Fruit fly (Drosophila melanogaster): ENCODE measurements around the gene RabX6.

DNA sequence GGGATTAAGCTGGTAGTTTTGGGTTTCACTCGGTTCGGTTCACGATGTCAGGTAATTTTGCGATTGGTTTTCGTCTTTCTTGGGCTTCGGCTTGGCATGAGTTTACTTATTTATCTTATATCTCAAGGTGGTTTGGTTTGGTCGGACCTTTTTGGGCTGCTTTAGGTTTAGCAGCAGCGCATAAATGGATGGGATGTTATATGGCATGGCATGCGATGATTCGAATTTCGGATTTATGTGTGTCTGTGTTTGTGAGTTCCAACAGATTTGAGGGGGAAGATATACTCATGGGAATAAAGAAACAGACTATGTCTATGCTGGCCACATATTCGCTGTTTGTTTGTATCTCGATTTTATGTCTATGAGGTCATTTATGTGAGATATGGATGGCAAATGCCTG is 7.4 kb downstream of the RabX6 start:
- TF ChIP-seq CTCF (optimal IDR thresholded peaks at IDR 0.05) (no peak), CG8478 (optimal IDR thresholded peaks at IDR 0.05) (no peak)

Data from S2 (cell line).